Fruit fly (Drosophila melanogaster): ENCODE results near the gene tra.

DNA sequence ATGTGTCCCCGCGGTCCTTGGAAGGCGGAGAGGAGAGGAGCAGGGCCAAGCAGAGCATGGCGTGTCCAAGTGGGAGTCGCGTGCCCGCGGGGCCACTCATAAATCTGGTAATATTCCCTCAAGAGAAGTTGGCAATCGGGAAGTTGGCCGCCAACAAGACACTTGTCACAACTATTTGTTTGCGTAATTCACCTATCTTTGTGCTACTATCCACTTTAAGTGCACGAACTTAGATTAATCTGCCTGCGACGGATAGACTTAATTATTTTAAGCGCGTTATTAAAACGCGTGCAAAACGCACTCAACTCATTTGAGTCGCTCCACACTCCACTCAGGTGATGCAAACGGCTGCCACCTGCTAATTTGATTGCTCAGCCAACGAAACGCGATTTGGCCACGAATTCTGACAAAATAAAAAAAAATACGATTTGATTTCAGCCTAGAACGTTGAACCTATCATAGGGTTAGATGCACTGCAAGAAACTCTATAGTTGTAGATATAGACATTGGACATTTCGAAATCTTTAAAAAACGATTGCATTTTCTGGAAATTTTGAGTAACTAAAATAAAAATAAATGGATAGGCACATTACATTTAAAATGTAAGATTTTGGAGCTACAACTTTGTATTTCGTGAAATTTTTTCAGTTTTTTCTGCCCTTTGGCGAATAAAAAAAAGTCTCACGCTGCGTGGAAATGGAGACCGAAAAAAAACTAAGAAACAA, 19.7 kb downstream of the tra start:
- no peak for TF ChIP-seq CG34367 (tag; optimal IDR thresholded peaks at IDR 0.05)
- TF ChIP-seq D1 (tag; optimal IDR thresholded peaks at IDR 0.05): no peak
- TF ChIP-seq CG32121 (GFP tag; IDR thresholded peaks at IDR 0.05): no peak
- TF ChIP-seq CG15710 (tag; optimal IDR thresholded peaks at IDR 0.05): no peak
- TF ChIP-seq CG4496 (GFP tag; IDR thresholded peaks at IDR 0.05): 0 out of 3 replicates have a peak, but pooled peaks have one; percentile 6

All from whole organism, pupa.